Fruit fly (Drosophila melanogaster) whole organism, embryonic: Measurements from ENCODE around the gene CG4382.

ENCODE experiments used
- Atf-2 ChIP-seq: fragments of 200-800 bp; sonication (Bioruptor generic); optimal IDR thresholded peaks from 2 replicates; lab custom pipeline; 2016; ENCODE audit warnings: missing biosample characterization, missing genetic modification characterization
- BtbVII ChIP-seq: fragments of 200-800 bp; sonication (Bioruptor generic); optimal IDR thresholded peaks from 3 replicates; lab custom pipeline; 2017; ENCODE audit warnings: missing biosample characterization, mild to moderate bottlenecking, missing genetic modification characterization
- CG11723 ChIP-seq: fragments of 200-800 bp; sonication (Bioruptor generic); optimal IDR thresholded peaks from 2 replicates; lab custom pipeline; 2017; ENCODE audit warnings: missing biosample characterization, mild to moderate bottlenecking, missing genetic modification characterization
- CG12942 ChIP-seq: fragments of 200-800 bp; sonication (Bioruptor generic); optimal IDR thresholded peaks from 3 replicates; lab custom pipeline; 2016; ENCODE audit warnings: missing biosample characterization, missing genetic modification characterization
- CG13624 ChIP-seq: fragments of 200-800 bp; sonication (Bioruptor generic); optimal IDR thresholded peaks from 2 replicates; lab custom pipeline; 2016; ENCODE audit warnings: missing biosample characterization, missing genetic modification characterization
- CG14965 ChIP-seq: fragments of 200-800 bp; sonication (Bioruptor generic); optimal IDR thresholded peaks from 2 replicates; lab custom pipeline; 2016; ENCODE audit warnings: missing biosample characterization, missing genetic modification characterization, borderline replicate concordance
- CG17829 ChIP-seq: fragments of 200-800 bp; optimal IDR thresholded peaks from 2 replicates; lab custom pipeline; 2019; ENCODE audit warnings: missing biosample characterization, mild to moderate bottlenecking, missing genetic modification characterization, moderate library complexity
- CG31365 ChIP-seq: fragments of 200-800 bp; sonication (Bioruptor generic); optimal IDR thresholded peaks from 2 replicates; lab custom pipeline; 2018; ENCODE audit warnings: missing biosample characterization, mild to moderate bottlenecking, missing genetic modification characterization
- CG31388 ChIP-seq: fragments of 200-800 bp; sonication (Bioruptor generic); optimal IDR thresholded peaks from 2 replicates; lab custom pipeline; 2016; ENCODE audit warnings: missing biosample characterization, missing genetic modification characterization
- CG34376 ChIP-seq: fragments of 200-800 bp; sonication (Bioruptor generic); optimal IDR thresholded peaks from 2 replicates; lab custom pipeline; 2018; ENCODE audit warnings: missing biosample characterization, mild to moderate bottlenecking, missing genetic modification characterization
- CG34422 ChIP-seq: fragments of 200-800 bp; sonication (Bioruptor generic); IDR thresholded peaks from 3 replicates; pipeline ENCODE4 v1.3.6; 2022; ENCODE audit warnings: missing biosample characterization, missing genetic modification characterization
- CG5180 ChIP-seq: fragments of 200-800 bp; sonication (Bioruptor generic); optimal IDR thresholded peaks from 3 replicates; lab custom pipeline; 2017; ENCODE audit warnings: missing biosample characterization, missing genetic modification characterization, mild to moderate bottlenecking, moderate library complexity, missing genetic modification reagents
- CG6813 ChIP-seq: fragments of 200-800 bp; sonication (Bioruptor generic); optimal IDR thresholded peaks from 2 replicates; lab custom pipeline; 2017; ENCODE audit warnings: missing biosample characterization, missing genetic modification characterization, mild to moderate bottlenecking, moderate library complexity, missing genetic modification reagents
- CG7357 ChIP-seq: fragments of 200-800 bp; sonication (Bioruptor generic); IDR thresholded peaks from 3 replicates; pipeline ENCODE4 v1.3.6; 2022; ENCODE audit warnings: missing biosample characterization, missing genetic modification characterization
- CG7963 ChIP-seq: fragments of 200-800 bp; sonication (Bioruptor generic); IDR thresholded peaks from 3 replicates; pipeline ENCODE4 v1.3.6; 2022; ENCODE audit warnings: missing biosample characterization, missing genetic modification characterization; ENCODE audit not compliant: partially characterized antibody
- CG8765 ChIP-seq: fragments of 200-800 bp; sonication (Bioruptor generic); IDR thresholded peaks from 2 replicates; pipeline ENCODE4 v1.3.6; 2022; ENCODE audit warnings: missing biosample characterization, missing genetic modification characterization
- CTCF ChIP-seq: fragments of 200-800 bp; sonication (Bioruptor generic); optimal IDR thresholded peaks from 2 replicates; lab custom pipeline; 2017; ENCODE audit warnings: missing biosample characterization, mild to moderate bottlenecking, missing genetic modification characterization, moderate library complexity
- Camta ChIP-seq: fragments of 200-800 bp; sonication (Bioruptor generic); optimal IDR thresholded peaks from 2 replicates; lab custom pipeline; 2016; ENCODE audit warnings: missing biosample characterization, missing genetic modification characterization
- D19A ChIP-seq: fragments of 200-800 bp; optimal IDR thresholded peaks from 3 replicates; lab custom pipeline; 2019; ENCODE audit warnings: missing biosample characterization, mild to moderate bottlenecking, missing genetic modification characterization, moderate library complexity
- Drgx ChIP-seq: fragments of 200-800 bp; sonication (Bioruptor generic); IDR thresholded peaks from 2 replicates; pipeline ENCODE4 v1.3.6; 2022; ENCODE audit warnings: missing biosample characterization, missing genetic modification characterization
- Hmx ChIP-seq: fragments of 200-800 bp; sonication (Bioruptor generic); optimal IDR thresholded peaks from 2 replicates; lab custom pipeline; 2016; ENCODE audit warnings: missing biosample characterization, missing genetic modification characterization
- Jarid2 ChIP-seq: fragments of 200-800 bp; sonication (Bioruptor generic); optimal IDR thresholded peaks from 3 replicates; lab custom pipeline; 2017; ENCODE audit warnings: mild to moderate bottlenecking, missing biosample characterization, missing genetic modification reagents, missing genetic modification characterization
- Opbp ChIP-seq: fragments of 200-800 bp; sonication (Bioruptor generic); IDR thresholded peaks from 3 replicates; pipeline ENCODE4 v1.3.6; 2022; ENCODE audit warnings: missing biosample characterization, missing genetic modification characterization; ENCODE audit not compliant: partially characterized antibody
- Side ChIP-seq: fragments of 200-800 bp; sonication (Bioruptor generic); optimal IDR thresholded peaks from 2 replicates; lab custom pipeline; 2016; ENCODE audit warnings: missing biosample characterization, missing genetic modification characterization
- Sox102F ChIP-seq: fragments of 200-800 bp; sonication (Bioruptor generic); optimal IDR thresholded peaks from 2 replicates; lab custom pipeline; 2018; ENCODE audit warnings: missing biosample characterization, mild to moderate bottlenecking, missing genetic modification characterization, moderate library complexity
- Spps ChIP-seq: fragments of 200-800 bp; sonication (Bioruptor generic); optimal IDR thresholded peaks from 2 replicates; lab custom pipeline; 2018; ENCODE audit warnings: missing biosample characterization, mild to moderate bottlenecking, missing genetic modification characterization
- Stat92E ChIP-seq, 3 experiments: fragments of >200 bp in 2 of 3; fragments of 200-800 bp in 1 of 3; sonication (Bioruptor generic) in 1 of 3; optimal IDR thresholded peaks; 2 replicates each; lab custom pipeline; 2017 to 2019; ENCODE audit warnings: missing biosample characterization in 3 of 3, missing genetic modification characterization in 3 of 3, mild to moderate bottlenecking in 1 of 3, moderate library complexity in 1 of 3
- aop ChIP-seq: fragments of 200-800 bp; sonication (Bioruptor generic); IDR thresholded peaks from 2 replicates; pipeline ENCODE4 v1.3.6; 2022; ENCODE audit warnings: missing biosample characterization, missing genetic modification characterization
- ap ChIP-seq: fragments of 200-800 bp; sonication (Bioruptor generic); IDR thresholded peaks from 2 replicates; pipeline ENCODE4 v1.3.6; 2022; ENCODE audit warnings: missing biosample characterization, missing genetic modification characterization
- bsh ChIP-seq, 2 experiments: fragments of 200-800 bp; sonication (Bioruptor generic); optimal IDR thresholded peaks; 2 replicates each; lab custom pipeline; 2017 to 2018; ENCODE audit warnings: mild to moderate bottlenecking in 2 of 2, missing biosample characterization in 2 of 2, missing genetic modification characterization in 2 of 2, moderate library complexity in 1 of 2
- caup ChIP-seq: fragments of 200-800 bp; sonication (Bioruptor generic); optimal IDR thresholded peaks from 3 replicates; lab custom pipeline; 2017; ENCODE audit warnings: missing biosample characterization, mild to moderate bottlenecking, missing genetic modification characterization, moderate library complexity; ENCODE audit not compliant: severe bottlenecking
- cg ChIP-seq: fragments of 200-800 bp; sonication (Bioruptor generic); optimal IDR thresholded peaks from 3 replicates; lab custom pipeline; 2019; ENCODE audit warnings: missing biosample characterization, mild to moderate bottlenecking, missing genetic modification characterization, moderate library complexity
- da ChIP-seq: fragments of 200-800 bp; sonication (Bioruptor generic); optimal IDR thresholded peaks from 2 replicates; lab custom pipeline; 2016; ENCODE audit warnings: missing biosample characterization, missing genetic modification characterization
- emc ChIP-seq: fragments of 200-800 bp; sonication (Bioruptor generic); optimal IDR thresholded peaks from 2 replicates; lab custom pipeline; 2016; ENCODE audit warnings: missing biosample characterization, missing genetic modification characterization
- hkb ChIP-seq, 2 experiments: fragments of 200-800 bp in 1 of 2; fragments of >200 bp in 1 of 2; sonication (Bioruptor generic) in 1 of 2; IDR thresholded peaks in 1 of 2; optimal IDR thresholded peaks in 1 of 2; 2 replicates each; pipeline versions ENCODE4 v1.3.6 to Lab custom; 2017 to 2022; ENCODE audit warnings: missing biosample characterization in 1 of 2, missing genetic modification characterization in 1 of 2
- jigr1 ChIP-seq: fragments of 200-800 bp; sonication (Bioruptor generic); IDR thresholded peaks from 3 replicates; pipeline ENCODE4 v1.3.6; 2022; ENCODE audit warnings: missing biosample characterization, missing genetic modification characterization
- kay ChIP-seq: fragments of 200-800 bp; sonication (Bioruptor generic); optimal IDR thresholded peaks from 2 replicates; lab custom pipeline; 2016; ENCODE audit warnings: missing biosample characterization, missing genetic modification characterization
- mam ChIP-seq: fragments of 200-800 bp; sonication (Bioruptor generic); optimal IDR thresholded peaks from 3 replicates; lab custom pipeline; 2016; ENCODE audit warnings: missing biosample characterization, missing genetic modification characterization
- mld ChIP-seq: fragments of 200-800 bp; sonication (Bioruptor generic); IDR thresholded peaks from 3 replicates; pipeline ENCODE4 v1.3.6; 2022; ENCODE audit warnings: missing biosample characterization, missing genetic modification characterization; ENCODE audit not compliant: partially characterized antibody
- oc ChIP-seq: fragments of 200-800 bp; sonication (Bioruptor generic); optimal IDR thresholded peaks from 2 replicates; lab custom pipeline; 2018; ENCODE audit warnings: missing biosample characterization, mild to moderate bottlenecking, missing genetic modification characterization, moderate library complexity
- salm ChIP-seq: fragments of 200-800 bp; sonication (Bioruptor generic); optimal IDR thresholded peaks from 2 replicates; lab custom pipeline; 2018; ENCODE audit warnings: missing biosample characterization, mild to moderate bottlenecking, missing genetic modification characterization
- sc ChIP-seq, 3 experiments: fragments of >200 bp in 2 of 3; fragments of 200-800 bp in 1 of 3; sonication (Bioruptor generic) in 1 of 3; optimal IDR thresholded peaks; 2 replicates in 2 of 3; 3 replicates in 1 of 3; lab custom pipeline; 2017; ENCODE audit warnings: mild to moderate bottlenecking in 1 of 3, missing biosample characterization in 1 of 3, missing genetic modification characterization in 1 of 3, missing genetic modification reagents in 1 of 3
- sim ChIP-seq: fragments of 200-800 bp; sonication (Bioruptor generic); IDR thresholded peaks from 2 replicates; pipeline ENCODE4 v1.3.6; 2022; ENCODE audit warnings: missing biosample characterization, missing genetic modification characterization
- sob ChIP-seq: fragments of 200-800 bp; sonication (Bioruptor generic); IDR thresholded peaks from 2 replicates; pipeline ENCODE4 v1.3.6; 2022; ENCODE audit warnings: missing biosample characterization, missing genetic modification characterization
- tio ChIP-seq: fragments of 200-800 bp; sonication (Bioruptor generic); optimal IDR thresholded peaks from 2 replicates; lab custom pipeline; 2017; ENCODE audit warnings: missing biosample characterization, missing genetic modification characterization, inconsistent platforms
- tna ChIP-seq: fragments of 200-800 bp; sonication (Bioruptor generic); IDR thresholded peaks from 2 replicates; pipeline ENCODE4 v1.3.6; 2022; ENCODE audit warnings: missing biosample characterization, missing genetic modification characterization; ENCODE audit not compliant: partially characterized antibody
- trh ChIP-seq: fragments of 200-800 bp; sonication (Bioruptor generic); optimal IDR thresholded peaks from 2 replicates; lab custom pipeline; 2016; ENCODE audit warnings: missing biosample characterization, missing genetic modification characterization
- ttk ChIP-seq: fragments of 200-800 bp; sonication (Bioruptor generic); IDR thresholded peaks from 2 replicates; pipeline ENCODE4 v2.1.2; 2022; ENCODE audit warnings: missing biosample characterization, missing genetic modification characterization
- zen2 ChIP-seq: fragments of 200-800 bp; sonication (Bioruptor generic); IDR thresholded peaks from 3 replicates; pipeline ENCODE4 v1.3.6; 2022; ENCODE audit warnings: missing biosample characterization, missing genetic modification characterization; ENCODE audit not compliant: partially characterized antibody

The CG4382 gene

DNA sequence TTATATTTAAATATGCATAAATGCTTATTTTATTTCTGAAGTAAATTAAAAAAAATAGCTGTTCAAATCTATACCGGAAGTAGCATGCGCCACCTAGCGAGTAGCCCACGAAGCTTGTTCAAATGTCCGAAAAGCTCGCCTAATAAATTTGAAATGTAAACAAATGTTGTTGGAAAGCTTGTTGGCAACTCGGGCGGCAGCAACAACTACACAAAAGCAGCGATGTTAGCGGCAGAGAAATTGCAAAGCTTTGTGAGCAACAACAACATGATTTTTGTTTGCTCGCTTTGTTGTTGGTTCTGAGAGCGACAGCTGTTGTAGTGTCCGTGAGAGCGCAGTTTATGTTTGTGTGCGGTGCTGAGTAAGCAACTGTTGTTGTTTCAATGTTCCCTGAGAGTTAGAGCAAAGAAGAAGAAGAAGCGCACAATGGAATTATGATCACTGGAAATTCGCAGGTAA, 33.2 kb downstream of the CG4382 start (continued):
- TF ChIP-seq kay (GFP tag; lab: Kevin White, UChicago): peak; percentile 65
- TF ChIP-seq Hmx (GFP tag; lab: Kevin White, UChicago): peak; percentile 42
- peak; percentile 67 for TF ChIP-seq CG7357 (GFP tag; lab: Robert Waterston, UW)
- no peak for TF ChIP-seq mld (GFP tag; lab: Robert Waterston, UW)
- TF ChIP-seq Drgx (GFP tag; lab: Robert Waterston, UW): peak; percentile 83
- TF ChIP-seq salm: peak; percentile 97
- peak; percentile 95 for TF ChIP-seq CG31365 (tag; lab: Kevin White, UChicago)
- TF ChIP-seq ttk: peak; percentile 95
- peak; percentile 98 for TF ChIP-seq oc (tag; lab: Kevin White, UChicago)
- TF ChIP-seq tio (GFP tag; lab: Kevin White, UChicago): peak; percentile 90
- TF ChIP-seq aop: peak; percentile 78
- peak; percentile 89 for TF ChIP-seq D19A
- TF ChIP-seq CG7963 (GFP tag; lab: Robert Waterston, UW): no peak
- TF ChIP-seq Atf-2 (GFP tag; lab: Kevin White, UChicago): peak; percentile 82
- TF ChIP-seq ap (GFP tag; lab: Robert Waterston, UW): peak; percentile 94
- TF ChIP-seq CG17829 (tag; lab: Kevin White, UChicago): peak; percentile 94
- TF ChIP-seq Camta (GFP tag; lab: Kevin White, UChicago): peak; percentile 97
- TF ChIP-seq CG11723: peak; percentile 99
- peak; percentile 91 for TF ChIP-seq Spps
- peak; percentile 96 for TF ChIP-seq Jarid2
- no peak; the same call in 1 of the 2 replicates for TF ChIP-seq CG8765 (GFP tag; lab: Robert Waterston, UW)
- TF ChIP-seq CTCF (GFP tag; lab: Kevin White, UChicago): peak; percentile 96
- TF ChIP-seq sc (optimal IDR thresholded peaks at IDR 0.05; lab: Kevin White, UChicago): no peak
- peak; percentile 96 for TF ChIP-seq sc (GFP tag; optimal IDR thresholded peaks at IDR 0.05; lab: Kevin White, UChicago)
- peak; percentile 90 for TF ChIP-seq CG12942 (GFP tag; lab: Kevin White, UChicago)
- TF ChIP-seq CG34376: peak; percentile 100
- peak; percentile 80 for TF ChIP-seq cg (GFP tag; lab: Kevin White, UChicago)
- TF ChIP-seq CG31388 (GFP tag; lab: Kevin White, UChicago): peak; percentile 81
- peak; percentile 100 for TF ChIP-seq CG6813
- peak; percentile 93 for TF ChIP-seq CG5180 (GFP tag; lab: Kevin White, UChicago)
- TF ChIP-seq Stat92E (GFP tag; optimal IDR thresholded peaks at IDR 0.05; lab: Kevin White, UChicago): no peak
- TF ChIP-seq BtbVII (GFP tag; lab: Kevin White, UChicago): peak; percentile 100
- no peak for TF ChIP-seq jigr1
- TF ChIP-seq Sox102F (GFP tag; lab: Kevin White, UChicago): peak; percentile 96
- peak; percentile 100 for TF ChIP-seq caup (GFP tag; lab: Kevin White, UChicago)
- TF ChIP-seq CG13624 (GFP tag; lab: Kevin White, UChicago): peak; percentile 96
- TF ChIP-seq CG14965 (GFP tag; lab: Kevin White, UChicago): peak; percentile 86
- TF ChIP-seq emc: peak; percentile 95
- TF ChIP-seq tna (GFP tag; lab: Robert Waterston, UW): no peak
- peak; percentile 93 for TF ChIP-seq sim (GFP tag; lab: Robert Waterston, UW)
- peak; percentile 92 for TF ChIP-seq da (GFP tag; lab: Kevin White, UChicago)
- no peak for TF ChIP-seq hkb (optimal IDR thresholded peaks at IDR 0.05; lab: Kevin White, UChicago)
- peak; percentile 99 for TF ChIP-seq hkb (GFP tag; IDR thresholded peaks at IDR 0.05; lab: Robert Waterston, UW)
- TF ChIP-seq zen2 (GFP tag; lab: Robert Waterston, UW): no peak
- TF ChIP-seq trh: peak; percentile 96
- TF ChIP-seq mam (GFP tag; lab: Kevin White, UChicago): peak; percentile 85
- TF ChIP-seq sob (GFP tag; lab: Robert Waterston, UW): peak; percentile 97
- TF ChIP-seq Opbp: no peak
- TF ChIP-seq Side (GFP tag; lab: Kevin White, UChicago): peak; percentile 97
- peak; percentile 62 to 96 for TF ChIP-seq bsh (GFP tag; optimal IDR thresholded peaks at IDR 0.05; lab: Kevin White, UChicago)
- TF ChIP-seq CG34422 (GFP tag; lab: Robert Waterston, UW): peak; percentile 93
